Worm (Caenorhabditis elegans) whole organism, mixed stage, embryonic: ENCODE data around the gene fbxa-206.
"Not testable (repeated sequence)": the region's sequence is repeated elsewhere in the genome, so short reads cannot be mapped to it uniquely, and the experiment has no call there.

Source experiments
- blmp-1 ChIP-seq: fragments of 150-350 bp; optimal IDR thresholded peaks from 2 replicates; lab custom pipeline; 2014; ENCODE audit warnings: missing biosample characterization, missing genetic modification characterization
- ceh-39 ChIP-seq: fragments of 150-350 bp; optimal IDR thresholded peaks from 2 replicates; lab custom pipeline; 2014; ENCODE audit warnings: missing biosample characterization, missing genetic modification characterization
- ceh-43 ChIP-seq: fragments of 200-800 bp; sonication (Bioruptor generic); optimal IDR thresholded peaks from 2 replicates; lab custom pipeline; 2018; ENCODE audit warnings: mild to moderate bottlenecking, missing genetic modification characterization, moderate library complexity, missing compliant biosample characterization
- ceh-83 ChIP-seq: fragments of 200-800 bp; sonication (Bioruptor generic); optimal IDR thresholded peaks from 2 replicates; lab custom pipeline; 2018; ENCODE audit warnings: mild to moderate bottlenecking, missing genetic modification characterization, missing compliant biosample characterization
- cnd-1 ChIP-seq: fragments of 200-800 bp; sonication (Bioruptor generic); optimal IDR thresholded peaks from 2 replicates; lab custom pipeline; 2018; ENCODE audit warnings: mild to moderate bottlenecking, missing genetic modification characterization, missing compliant biosample characterization
- drap-1 ChIP-seq: fragments of 200-800 bp; sonication (Bioruptor generic); optimal IDR thresholded peaks from 3 replicates; lab custom pipeline; 2018; ENCODE audit warnings: mild to moderate bottlenecking, missing genetic modification characterization, missing compliant biosample characterization
- elt-1 ChIP-seq: sonication (generic microtip); optimal IDR thresholded peaks from 2 replicates; lab custom pipeline; 2017; ENCODE audit warnings: missing genetic modification characterization, mild to moderate bottlenecking, missing compliant biosample characterization, antibody characterized with exemption, moderate library complexity, borderline replicate concordance; ENCODE audit not compliant: insufficient read depth
- elt-3 ChIP-seq: fragments of 150-350 bp; optimal IDR thresholded peaks from 2 replicates; lab custom pipeline; 2014; ENCODE audit warnings: missing biosample characterization, missing genetic modification characterization
- flh-1 ChIP-seq: fragments of 200-800 bp; sonication (Bioruptor generic); optimal IDR thresholded peaks from 2 replicates; lab custom pipeline; 2018; ENCODE audit warnings: mild to moderate bottlenecking, missing genetic modification characterization, moderate library complexity, missing compliant biosample characterization
- hlh-1 ChIP-seq: fragments of 150-350 bp; optimal IDR thresholded peaks from 2 replicates; lab custom pipeline; 2014; ENCODE audit warnings: missing biosample characterization, missing genetic modification reagents, missing genetic modification characterization
- lin-13 ChIP-seq: fragments of 150-350 bp; optimal IDR thresholded peaks from 2 replicates; lab custom pipeline; 2014; ENCODE audit warnings: missing biosample characterization, missing genetic modification characterization
- lin-32 ChIP-seq: fragments of 200-800 bp; sonication (Bioruptor generic); optimal IDR thresholded peaks from 2 replicates; lab custom pipeline; 2018; ENCODE audit warnings: mild to moderate bottlenecking, missing genetic modification characterization, missing compliant biosample characterization
- lsy-2 ChIP-seq: fragments of 150-350 bp; optimal IDR thresholded peaks from 2 replicates; lab custom pipeline; 2014; ENCODE audit warnings: missing biosample characterization, missing genetic modification characterization
- mab-5 ChIP-seq: fragments of 150-350 bp; optimal IDR thresholded peaks from 2 replicates; lab custom pipeline; 2014; ENCODE audit warnings: missing biosample characterization, missing genetic modification characterization
- mep-1 ChIP-seq: fragments of 150-350 bp; optimal IDR thresholded peaks from 2 replicates; lab custom pipeline; 2017; ENCODE audit warnings: missing biosample characterization, missing genetic modification reagents, missing genetic modification characterization, inconsistent platforms
- nhr-12 ChIP-seq: fragments of 150-350 bp; optimal IDR thresholded peaks from 2 replicates; lab custom pipeline; 2014; ENCODE audit warnings: missing biosample characterization, missing genetic modification characterization
- nhr-28 ChIP-seq: fragments of 150-350 bp; optimal IDR thresholded peaks from 2 replicates; lab custom pipeline; 2014; ENCODE audit warnings: missing biosample characterization, missing genetic modification characterization
- nhr-76 ChIP-seq: sonication (generic microtip); optimal IDR thresholded peaks from 2 replicates; lab custom pipeline; 2017; ENCODE audit warnings: missing biosample characterization, missing genetic modification characterization
- pha-4 ChIP-seq: fragments of 150-350 bp; optimal IDR thresholded peaks from 2 replicates; lab custom pipeline; 2018; ENCODE audit warnings: missing biosample characterization, missing genetic modification reagents, missing genetic modification characterization
- sem-2 ChIP-seq: fragments of 200-800 bp; sonication (Bioruptor generic); optimal IDR thresholded peaks from 2 replicates; lab custom pipeline; 2018; ENCODE audit warnings: mild to moderate bottlenecking, missing genetic modification characterization, missing compliant biosample characterization
- snpc-4 ChIP-seq: fragments of 150-350 bp; optimal IDR thresholded peaks from 2 replicates; lab custom pipeline; 2014; ENCODE audit warnings: missing biosample characterization, missing genetic modification characterization
- sptf-1 ChIP-seq: sonication (generic microtip); optimal IDR thresholded peaks from 2 replicates; lab custom pipeline; 2017; ENCODE audit warnings: mild to moderate bottlenecking, missing genetic modification characterization, moderate library complexity, missing compliant biosample characterization
- unc-120 ChIP-seq: sonication (generic microtip); optimal IDR thresholded peaks from 2 replicates; lab custom pipeline; 2017; ENCODE audit warnings: missing genetic modification characterization, missing compliant biosample characterization; ENCODE audit not compliant: poor library complexity, severe bottlenecking
- unc-39 ChIP-seq: fragments of 150-350 bp; optimal IDR thresholded peaks from 2 replicates; lab custom pipeline; 2014; ENCODE audit warnings: missing biosample characterization, missing genetic modification characterization
- unc-62 ChIP-seq: fragments of 150-350 bp; optimal IDR thresholded peaks from 2 replicates; lab custom pipeline; 2014; ENCODE audit warnings: missing biosample characterization, missing genetic modification reagents, missing genetic modification characterization
- zip-8 ChIP-seq: fragments of 150-350 bp; optimal IDR thresholded peaks from 2 replicates; lab custom pipeline; 2014; ENCODE audit warnings: missing biosample characterization, missing genetic modification characterization
- ztf-11 ChIP-seq: fragments of 150-350 bp; optimal IDR thresholded peaks from 2 replicates; lab custom pipeline; 2014; ENCODE audit warnings: missing biosample characterization, missing genetic modification characterization

The fbxa-206 gene

DNA sequence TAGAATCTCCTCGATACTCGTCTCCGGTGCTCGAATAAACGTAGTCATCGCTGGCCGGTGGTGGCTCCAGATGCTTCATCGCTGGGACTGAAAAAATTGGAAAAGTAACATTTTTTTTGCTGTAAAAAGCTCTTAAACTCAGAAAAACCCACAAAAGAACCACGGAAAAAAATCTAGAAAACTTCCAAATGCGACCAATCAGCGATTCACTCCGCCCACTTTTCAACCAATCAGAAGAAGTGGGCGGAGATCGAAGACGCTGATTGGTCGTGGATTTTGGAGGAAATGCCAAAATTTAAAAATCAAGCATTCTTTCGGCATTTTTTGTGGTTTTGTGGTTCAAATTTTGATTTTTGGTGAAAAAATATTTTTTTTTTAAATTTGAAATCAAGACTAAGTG is 40.7 kb upstream of the fbxa-206 start:
- no peak for TF ChIP-seq nhr-12 (tag; lab: Kevin White, UChicago)

- TF ChIP-seq hlh-1 (no peak), ceh-39 (no peak)
- TF ChIP-seq, all 35 proteins: peak for 0
These were observed 38.0 kb upstream of the fbxa-206 start, which contains the start of gene clec-239 for ce11 chrV:16956229-16956628. Gene clec-239 (plus strand): TSS chrV:16956529.

DNA sequence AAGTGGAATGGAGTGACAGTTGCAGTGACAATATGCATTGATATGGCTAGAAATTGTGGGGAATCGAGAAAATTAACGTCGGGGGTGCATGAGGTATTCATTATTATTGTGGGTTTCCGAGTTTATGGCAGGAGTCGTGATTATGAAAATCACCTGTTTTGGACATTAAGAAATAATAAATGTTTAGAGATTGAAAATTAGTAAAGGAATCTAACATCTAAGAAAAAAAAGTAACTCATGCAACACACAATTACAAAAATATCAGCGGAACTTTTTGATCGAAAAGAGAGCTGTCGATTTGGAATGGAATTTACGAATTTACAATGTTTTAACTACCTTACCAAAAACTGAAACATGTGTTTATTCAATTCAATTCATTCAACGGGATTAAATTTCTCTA is 36.5 kb upstream of the fbxa-206 start, which contains the start of gene srh-206:
Gene srh-206, minus strand, starts transcription at position 101 of the 400 bp plus-strand sequence.
- TF ChIP-seq mep-1 (tag; lab: Kevin White, UChicago) (no peak), lin-32 (no peak), lsy-2 (no peak), nhr-76 (tag; lab: Kevin White, UChicago) (no peak), drap-1 (GFP tag; lab: Kevin White, UChicago) (no peak), pha-4 (tag; lab: Kevin White, UChicago) (no peak), hlh-1 (no peak), lin-13 (tag; lab: Kevin White, UChicago) (no peak), nhr-12 (tag; lab: Kevin White, UChicago) (no peak), elt-1 (tag; lab: Kevin White, UChicago) (no peak), zip-8 (no peak), ceh-39 (no peak), snpc-4 (tag; lab: Kevin White, UChicago) (no peak)

DNA sequence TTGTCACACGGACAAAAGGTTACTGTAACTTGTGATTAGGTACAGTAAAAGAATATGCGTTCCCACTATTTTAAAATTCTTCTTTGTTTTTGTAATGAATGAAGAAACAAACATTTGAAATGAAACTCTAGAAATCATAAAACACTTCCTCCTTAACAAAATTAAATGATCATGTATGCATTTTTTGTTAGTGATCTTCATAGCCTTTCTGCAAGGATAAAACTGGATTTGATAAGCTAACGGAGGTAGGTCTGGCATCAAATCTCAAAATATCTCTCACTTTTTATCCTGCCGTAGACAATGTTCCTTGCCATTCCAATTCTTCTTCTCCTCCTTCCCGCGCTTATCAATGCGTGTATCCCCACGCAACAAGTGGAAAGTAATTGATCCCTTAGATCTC is 33.2 kb upstream of the fbxa-206 start, which contains the start of gene clec-238:
Gene clec-238, plus strand, starts transcription at position 301 of the 400 bp plus-strand sequence.
- TF ChIP-seq sem-2 (GFP tag; lab: Kevin White, UChicago) (no peak), cnd-1 (no peak), flh-1 (GFP tag; lab: Kevin White, UChicago) (no peak), ceh-83 (no peak), nhr-76 (tag; lab: Kevin White, UChicago) (no peak), nhr-28 (tag; lab: Kevin White, UChicago) (no peak), blmp-1 (tag; lab: Kevin White, UChicago) (no peak), hlh-1 (no peak), unc-62 (GFP tag; lab: Kevin White, UChicago) (no peak), elt-3 (tag; lab: Kevin White, UChicago) (no peak), nhr-12 (tag; lab: Kevin White, UChicago) (no peak), drap-1 (GFP tag; lab: Kevin White, UChicago) (no peak), mab-5 (tag; lab: Kevin White, UChicago) (no peak)
- TF ChIP-seq, all 35 proteins: peak for 0

DNA sequence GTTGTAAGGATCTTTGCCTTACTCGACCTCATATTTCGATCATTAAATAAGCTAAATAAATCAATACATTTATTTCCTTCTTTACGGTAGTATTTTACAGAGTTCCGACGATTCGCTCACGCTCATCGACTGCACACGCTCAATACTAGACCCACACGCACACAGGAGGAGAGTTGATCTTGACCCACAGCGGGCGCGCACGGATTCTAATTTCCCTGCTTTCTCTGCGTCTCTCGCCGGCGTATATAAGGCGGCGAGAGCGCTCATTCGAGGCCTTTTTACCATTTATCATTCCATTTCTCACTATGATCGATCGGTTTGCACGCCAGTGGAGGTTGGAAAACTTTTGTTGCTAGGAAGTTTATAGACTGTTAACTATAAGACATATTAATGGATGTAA is 31.8 kb upstream of the fbxa-206 start:
- TF ChIP-seq elt-3 (tag; lab: Kevin White, UChicago) = no peak
- TF ChIP-seq snpc-4 (tag; lab: Kevin White, UChicago) = no peak
- no peak for TF ChIP-seq sptf-1 (tag; lab: Kevin White, UChicago)
- no peak for TF ChIP-seq elt-1 (tag; lab: Kevin White, UChicago)
- no peak for TF ChIP-seq unc-39 (tag; lab: Kevin White, UChicago)
- TF ChIP-seq unc-62 (GFP tag; lab: Kevin White, UChicago) = no peak
- no peak for TF ChIP-seq unc-120 (tag; lab: Kevin White, UChicago)
- no peak for TF ChIP-seq lsy-2
- TF ChIP-seq ceh-39 = no peak
- no peak for TF ChIP-seq sem-2 (GFP tag; lab: Kevin White, UChicago)
- TF ChIP-seq, all 35 proteins: peak for 0

- TF ChIP-seq ztf-11 (tag; lab: Kevin White, UChicago); ceh-83; nhr-12 (tag; lab: Kevin White, UChicago): not testable (repeated sequence)
These were observed 31.3 kb upstream of the fbxa-206 start, which contains the start of gene fbxa-111 for ce11 chrV:16949609-16950008. Gene fbxa-111 (minus strand): TSS chrV:16949709.

- TF ChIP-seq unc-62 (GFP tag; lab: Kevin White, UChicago); ceh-43 (GFP tag; lab: Kevin White, UChicago); ceh-39: not testable (repeated sequence)
These were observed 29.7 kb upstream of the fbxa-206 start, which contains the start of gene fbxa-112 for ce11 chrV:16948011-16948410. Gene fbxa-112 (minus strand): TSS chrV:16948111.
